Worm (Caenorhabditis elegans): Measurements from ENCODE around the gene AH9.3.

AH9.3 gene

DNA sequence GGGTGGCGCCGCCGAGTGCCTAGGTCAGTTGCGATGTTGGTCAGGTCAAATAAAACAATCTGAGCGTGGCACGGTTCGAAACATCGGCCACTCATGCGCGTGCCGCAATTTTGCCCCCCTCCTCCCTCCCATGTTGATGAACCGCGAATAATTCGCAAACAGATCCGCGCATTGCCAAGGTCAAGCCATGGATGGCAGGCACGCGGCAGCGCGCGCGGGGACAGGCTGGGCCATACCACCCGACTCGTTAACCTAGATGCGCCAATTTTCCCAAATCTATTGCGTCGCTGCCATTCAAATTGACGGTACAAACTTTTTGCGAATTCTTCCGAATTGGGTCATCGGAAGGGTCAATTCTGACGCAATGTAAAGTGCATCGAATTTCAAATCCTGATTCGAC lies 44.2 kb downstream of the AH9.3 start:
- TF ChIP-seq chd-7 (tag; optimal IDR thresholded peaks at IDR 0.05) (no peak), ztf-25 (GFP tag; IDR thresholded peaks at IDR 0.05) (0 out of 2 replicates have a peak, but pooled peaks have one; percentile 50), zfh-2 (GFP tag; conservative IDR thresholded peaks at IDR 0.05) (peak; percentile 81), lir-1 (GFP tag; conservative IDR thresholded peaks at IDR 0.05) (no peak), ZK185.1 (tag; optimal IDR thresholded peaks at IDR 0.05; ENCODE audit: poor library complexity, severe bottlenecking) (no peak), die-1 (tag; optimal IDR thresholded peaks at IDR 0.05) (no peak), ceh-27 (GFP tag; optimal IDR thresholded peaks at IDR 0.05) (peak; percentile 34), madf-6 (GFP tag; IDR thresholded peaks at IDR 0.05) (0 out of 2 replicates have a peak, but pooled peaks have one; percentile 15), nhr-80 (tag; optimal IDR thresholded peaks at IDR 0.05) (no peak), snpc-4 (GFP tag; optimal IDR thresholded peaks at IDR 0.05) (no peak), snpc-4 (tag; optimal IDR thresholded peaks at IDR 0.05) (no peak), egrh-3 (GFP tag; IDR thresholded peaks at IDR 0.05) (peak; percentile 62; the same call in 1 of the 2 replicates), nfyb-1 (GFP tag; IDR thresholded peaks at IDR 0.05) (0 out of 2 replicates have a peak, but pooled peaks have one; percentile 39), sea-2 (GFP tag; IDR thresholded peaks at IDR 0.05) (0 out of 2 replicates have a peak, but pooled peaks have one; percentile 44), ztf-22 (GFP tag; optimal IDR thresholded peaks at IDR 0.05) (no peak), rcor-1 (GFP tag; IDR thresholded peaks at IDR 0.05) (no peak), akir-1 (GFP tag; optimal IDR thresholded peaks at IDR 0.05) (no peak), lin-35 (GFP tag; optimal IDR thresholded peaks at IDR 0.05) (no peak), C06A6.2 (GFP tag; conservative IDR thresholded peaks at IDR 0.05) (0 out of 2 replicates have a peak, but pooled peaks have one; percentile 13), pbrm-1 (GFP tag; IDR thresholded peaks at IDR 0.05) (no peak), aptf-2 (GFP tag; conservative IDR thresholded peaks at IDR 0.05) (no peak), F10E7.11 (tag; optimal IDR thresholded peaks at IDR 0.05) (no peak), mxl-1 (tag; optimal IDR thresholded peaks at IDR 0.05) (no peak)

DNA sequence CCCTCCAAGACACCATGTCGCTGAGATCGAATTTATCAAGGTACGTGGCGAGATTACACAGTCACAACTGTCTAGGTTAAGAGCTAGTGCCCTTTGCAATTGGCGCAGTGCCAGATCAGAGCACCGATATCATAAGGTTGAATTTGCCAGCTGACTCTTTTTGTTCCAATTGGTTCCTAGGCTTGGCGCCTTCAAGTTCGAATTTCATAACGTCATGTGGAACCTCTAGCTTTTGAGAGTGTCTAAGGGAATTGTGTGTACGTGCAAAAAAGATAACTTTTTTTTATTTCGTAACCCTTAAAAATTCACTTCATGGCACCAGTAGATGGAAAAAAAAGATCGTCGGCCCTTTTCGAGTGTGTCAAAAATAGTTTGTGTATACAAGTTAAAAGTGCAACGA lies 44.7 kb downstream of the AH9.3 start:
- TF ChIP-seq cebp-1 (GFP tag; IDR thresholded peaks at IDR 0.05) (no peak), cebp-1 (tag; optimal IDR thresholded peaks at IDR 0.05) (peak; percentile 53), D2030.7 (GFP tag; IDR thresholded peaks at IDR 0.05) (no peak)

ce11 chrX:2215108-2215507 lies 45.8 kb downstream of the AH9.3 start:
- TF ChIP-seq sptf-2 (GFP tag; optimal IDR thresholded peaks at IDR 0.05) (no peak), bed-2 (GFP tag; IDR thresholded peaks at IDR 0.05) (no peak), C17E4.6 (GFP tag; IDR thresholded peaks at IDR 0.05) (no peak), lsl-1 (GFP tag; optimal IDR thresholded peaks at IDR 0.05) (no peak), egl-44 (GFP tag; IDR thresholded peaks at IDR 0.05) (peak; percentile 57; the same call in 1 of the 2 replicates), ceh-40 (GFP tag; IDR thresholded peaks at IDR 0.05) (no peak), lin-54 (GFP tag; optimal IDR thresholded peaks at IDR 0.05) (no peak), somi-1 (GFP tag; optimal IDR thresholded peaks at IDR 0.05) (peak; percentile 40), dpl-1 (GFP tag; optimal IDR thresholded peaks at IDR 0.05) (no peak), dpff-1 (tag; optimal IDR thresholded peaks at IDR 0.05) (no peak), F23B12.7 (tag; optimal IDR thresholded peaks at IDR 0.05; ENCODE audit: insufficient read depth) (no peak), ceh-58 (GFP tag; IDR thresholded peaks at IDR 0.05) (no peak), dox-1 (GFP tag; IDR thresholded peaks at IDR 0.05) (peak; percentile 75), Y79H2A.3 (GFP tag; conservative IDR thresholded peaks at IDR 0.05) (no peak), ztf-22 (GFP tag; optimal IDR thresholded peaks at IDR 0.05) (peak; percentile 60), F52B5.7 (tag; optimal IDR thresholded peaks at IDR 0.05) (no peak), snpc-1.3 (tag; optimal IDR thresholded peaks at IDR 0.05; ENCODE audit: insufficient read depth) (no peak), unc-130 (GFP tag; optimal IDR thresholded peaks at IDR 0.05) (no peak), D2030.7 (GFP tag; IDR thresholded peaks at IDR 0.05) (no peak), attf-3 (GFP tag; conservative IDR thresholded peaks at IDR 0.05) (no peak), ztf-28 (GFP tag; IDR thresholded peaks at IDR 0.05) (no peak), T26A5.8 (tag; optimal IDR thresholded peaks at IDR 0.05) (no peak), zim-3 (tag; optimal IDR thresholded peaks at IDR 0.05) (no peak), atf-7 (tag; optimal IDR thresholded peaks at IDR 0.05) (peak; percentile 62)

Measured in whole organism, young adult.